Fruit fly (Drosophila melanogaster) Kc167 (cell line): Measurements from ENCODE around the gene CG8516.

Experiments
- Myc ChIP-seq: fragments of >200 bp; optimal IDR thresholded peaks from 2 replicates; lab custom pipeline; 2017; ENCODE audit warnings: missing external identifiers
- Sin3A ChIP-seq: fragments of >200 bp; optimal IDR thresholded peaks from 2 replicates; lab custom pipeline; 2018; ENCODE audit warnings: missing external identifiers
- h ChIP-seq: fragments of >200 bp; optimal IDR thresholded peaks from 3 replicates; lab custom pipeline; 2018; ENCODE audit warnings: missing external identifiers
- insv ChIP-seq: fragments of >200 bp; optimal IDR thresholded peaks from 3 replicates; lab custom pipeline; 2018; ENCODE audit warnings: missing external identifiers
- psq ChIP-seq: fragments of >200 bp; optimal IDR thresholded peaks from 2 replicates; lab custom pipeline; 2017; ENCODE audit warnings: missing external identifiers
- ttk ChIP-seq: sonication (Bioruptor generic); optimal IDR thresholded peaks from 2 replicates; lab custom pipeline; 2017; ENCODE audit warnings: missing external identifiers

The CG8516 gene

dm6 chr3R:9793018-9793417 is at the start of gene CG8516:
Gene CG8516 (plus strand): TSS chr3R:9793295.
- no peak for TF ChIP-seq Sin3A (lab: Kevin White, UChicago)

dm6 chr3R:9743995-9744394 is 49.1 kb upstream of the CG8516 start:
- no peak for TF ChIP-seq h (lab: Kevin White, UChicago)

- TF ChIP-seq psq (lab: Kevin White, UChicago) (no peak), Myc (lab: Kevin White, UChicago) (no peak), insv (lab: Kevin White, UChicago) (no peak), h (lab: Kevin White, UChicago) (no peak), Sin3A (lab: Kevin White, UChicago) (no peak), ttk (no peak)
Measured at dm6 chr3R:9745442-9745841, 47.7 kb upstream of the CG8516 start.

dm6 chr3R:9746267-9746666 is 46.8 kb upstream of the CG8516 start, which contains the start of gene CG34409:
Gene CG34409 (minus strand): TSS chr3R:9746367.
- TF ChIP-seq Myc (lab: Kevin White, UChicago) (no peak), psq (lab: Kevin White, UChicago) (no peak), ttk (no peak), h (lab: Kevin White, UChicago) (no peak), insv (lab: Kevin White, UChicago) (no peak), Sin3A (lab: Kevin White, UChicago) (no peak)

- no peak for TF ChIP-seq Myc (lab: Kevin White, UChicago)
- no peak for TF ChIP-seq h (lab: Kevin White, UChicago)
- no peak for TF ChIP-seq Sin3A (lab: Kevin White, UChicago)
- no peak for TF ChIP-seq insv (lab: Kevin White, UChicago)
- no peak for TF ChIP-seq ttk
- no peak for TF ChIP-seq psq (lab: Kevin White, UChicago)
Measured at dm6 chr3R:9747272-9747874, 45.7 kb upstream of the CG8516 start, which contains the start of gene CG12948. Gene CG12948 (minus strand): TSS chr3R:9747744.

- TF ChIP-seq h (lab: Kevin White, UChicago) (no peak), Myc (lab: Kevin White, UChicago) (no peak), insv (lab: Kevin White, UChicago) (no peak), Sin3A (lab: Kevin White, UChicago) (no peak), psq (lab: Kevin White, UChicago) (no peak), ttk (no peak)
Measured at dm6 chr3R:9747875-9747899, 45.4 kb upstream of the CG8516 start, which contains the start of gene PpD3. Gene PpD3 (plus strand): TSS chr3R:9747875.

- TF ChIP-seq Myc (lab: Kevin White, UChicago): no peak
Measured at dm6 chr3R:9747900-9748663, 45.0 kb upstream of the CG8516 start.

- TF ChIP-seq Sin3A (lab: Kevin White, UChicago): no peak
- no peak for TF ChIP-seq psq (lab: Kevin White, UChicago)
- no peak for TF ChIP-seq h (lab: Kevin White, UChicago)
- TF ChIP-seq Myc (lab: Kevin White, UChicago): no peak
- TF ChIP-seq insv (lab: Kevin White, UChicago): no peak
- no peak for TF ChIP-seq ttk
Measured at dm6 chr3R:9754487-9754886, 38.6 kb upstream of the CG8516 start, which contains the start of gene Tti1. Gene Tti1 (minus strand): TSS chr3R:9754686.

dm6 chr3R:9756187-9756586 is 36.9 kb upstream of the CG8516 start, which contains the start of the genes Alg12 and Rpt3R:
Gene Alg12 (plus strand): TSS chr3R:9756491.
Gene Rpt3R (minus strand): TSS chr3R:9756510.
- no peak for TF ChIP-seq Myc (lab: Kevin White, UChicago)
- no peak for TF ChIP-seq Sin3A (lab: Kevin White, UChicago)
- TF ChIP-seq h (lab: Kevin White, UChicago): no peak
- TF ChIP-seq ttk: no peak
- TF ChIP-seq psq (lab: Kevin White, UChicago): no peak
- no peak for TF ChIP-seq insv (lab: Kevin White, UChicago)

dm6 chr3R:9759360-9760191 is 33.5 kb upstream of the CG8516 start, which contains the start of gene Mpi:
Gene Mpi (plus strand): TSS chr3R:9759622.
- TF ChIP-seq Sin3A (lab: Kevin White, UChicago) (no peak), insv (lab: Kevin White, UChicago) (no peak), ttk (no peak), h (lab: Kevin White, UChicago) (no peak), Myc (lab: Kevin White, UChicago) (no peak), psq (lab: Kevin White, UChicago) (no peak)

- TF ChIP-seq h (lab: Kevin White, UChicago) (no peak), Myc (lab: Kevin White, UChicago) (no peak), psq (lab: Kevin White, UChicago) (no peak)
Measured at dm6 chr3R:9762955-9763931, 29.9 kb upstream of the CG8516 start, which contains the start of the genes Snap24 and CG8478. Gene Snap24 (minus strand): TSS chr3R:9763150. Gene CG8478 (plus strand): TSS chr3R:9763650.
